Fruit fly (Drosophila melanogaster): ENCODE data around the gene Cp36.

The Cp36 gene

DNA sequence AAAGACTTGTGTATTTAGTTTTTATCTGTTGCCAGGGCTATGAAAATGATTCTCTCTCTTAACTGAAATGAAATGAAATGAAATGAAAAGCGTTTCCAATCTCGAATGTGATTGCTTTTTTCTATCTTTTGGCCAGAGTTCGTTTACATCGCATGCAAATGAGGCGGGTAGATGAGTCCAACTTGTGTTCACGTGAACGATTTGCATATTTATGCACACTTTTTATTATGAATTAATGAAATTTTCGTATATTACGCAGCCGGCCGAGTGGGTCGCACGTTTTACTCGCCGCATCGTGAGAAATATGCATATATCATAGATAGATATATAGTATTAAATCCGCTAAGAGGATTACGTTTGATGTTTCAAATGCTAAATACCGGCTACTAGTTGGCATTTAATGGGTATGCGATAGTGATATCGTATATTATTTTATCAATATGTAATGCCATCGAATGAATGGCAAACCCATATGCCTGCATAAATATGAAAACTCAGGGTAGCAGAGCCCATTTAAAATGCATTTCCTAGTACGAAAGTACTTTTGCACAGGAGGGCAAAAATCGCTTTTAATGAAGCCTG, 26.0 kb downstream of the Cp36 start:
- TF ChIP-seq dsf (GFP tag; optimal IDR thresholded peaks at IDR 0.05; ENCODE audit: borderline replicate concordance) (no peak), jim (GFP tag; optimal IDR thresholded peaks at IDR 0.05) (no peak), Vsx2 (GFP tag; optimal IDR thresholded peaks at IDR 0.05; ENCODE audit: partially characterized antibody) (no peak), CrebA (GFP tag; optimal IDR thresholded peaks at IDR 0.05; ENCODE audit: borderline replicate concordance) (no peak), brk (GFP tag; optimal IDR thresholded peaks at IDR 0.05) (no peak), GATAd (GFP tag; optimal IDR thresholded peaks at IDR 0.05) (no peak), dmrt93B (GFP tag; optimal IDR thresholded peaks at IDR 0.05) (no peak), br (GFP tag; optimal IDR thresholded peaks at IDR 0.05) (no peak), lola (GFP tag; optimal IDR thresholded peaks at IDR 0.05) (no peak), CG32264 (GFP tag; optimal IDR thresholded peaks at IDR 0.05) (no peak), fru (GFP tag; optimal IDR thresholded peaks at IDR 0.05) (no peak), Jra (GFP tag; optimal IDR thresholded peaks at IDR 0.05) (no peak), N (GFP tag; optimal IDR thresholded peaks at IDR 0.05) (no peak), pan (optimal IDR thresholded peaks at IDR 0.05) (no peak), woc (GFP tag; optimal IDR thresholded peaks at IDR 0.05) (no peak), Mio (GFP tag; optimal IDR thresholded peaks at IDR 0.05) (no peak), Rel (GFP tag; optimal IDR thresholded peaks at IDR 0.05) (no peak), Rel (tag; optimal IDR thresholded peaks at IDR 0.05) (no peak), dl (GFP tag; optimal IDR thresholded peaks at IDR 0.05; ENCODE audit: insufficient read depth in 1 of 2, partially characterized antibody in 2 of 2) (no peak), Dfd (GFP tag; optimal IDR thresholded peaks at IDR 0.05) (no peak), psq (GFP tag; optimal IDR thresholded peaks at IDR 0.05) (no peak)

dm6 chrX:8510731-8511130, 31.6 kb downstream of the Cp36 start:
- TF ChIP-seq usp (GFP tag; optimal IDR thresholded peaks at IDR 0.05) (no peak), Vsx2 (GFP tag; optimal IDR thresholded peaks at IDR 0.05; ENCODE audit: partially characterized antibody) (peak; percentile 68), fru (GFP tag; optimal IDR thresholded peaks at IDR 0.05) (no peak)

dm6 chrX:8512251-8512650, 33.1 kb downstream of the Cp36 start:
- TF ChIP-seq HLH106 (tag; optimal IDR thresholded peaks at IDR 0.05) (no peak), usp (GFP tag; optimal IDR thresholded peaks at IDR 0.05) (no peak), lola (GFP tag; optimal IDR thresholded peaks at IDR 0.05) (no peak), pan (optimal IDR thresholded peaks at IDR 0.05) (no peak), GATAd (GFP tag; optimal IDR thresholded peaks at IDR 0.05) (no peak), foxo (GFP tag; optimal IDR thresholded peaks at IDR 0.05) (no peak)

DNA sequence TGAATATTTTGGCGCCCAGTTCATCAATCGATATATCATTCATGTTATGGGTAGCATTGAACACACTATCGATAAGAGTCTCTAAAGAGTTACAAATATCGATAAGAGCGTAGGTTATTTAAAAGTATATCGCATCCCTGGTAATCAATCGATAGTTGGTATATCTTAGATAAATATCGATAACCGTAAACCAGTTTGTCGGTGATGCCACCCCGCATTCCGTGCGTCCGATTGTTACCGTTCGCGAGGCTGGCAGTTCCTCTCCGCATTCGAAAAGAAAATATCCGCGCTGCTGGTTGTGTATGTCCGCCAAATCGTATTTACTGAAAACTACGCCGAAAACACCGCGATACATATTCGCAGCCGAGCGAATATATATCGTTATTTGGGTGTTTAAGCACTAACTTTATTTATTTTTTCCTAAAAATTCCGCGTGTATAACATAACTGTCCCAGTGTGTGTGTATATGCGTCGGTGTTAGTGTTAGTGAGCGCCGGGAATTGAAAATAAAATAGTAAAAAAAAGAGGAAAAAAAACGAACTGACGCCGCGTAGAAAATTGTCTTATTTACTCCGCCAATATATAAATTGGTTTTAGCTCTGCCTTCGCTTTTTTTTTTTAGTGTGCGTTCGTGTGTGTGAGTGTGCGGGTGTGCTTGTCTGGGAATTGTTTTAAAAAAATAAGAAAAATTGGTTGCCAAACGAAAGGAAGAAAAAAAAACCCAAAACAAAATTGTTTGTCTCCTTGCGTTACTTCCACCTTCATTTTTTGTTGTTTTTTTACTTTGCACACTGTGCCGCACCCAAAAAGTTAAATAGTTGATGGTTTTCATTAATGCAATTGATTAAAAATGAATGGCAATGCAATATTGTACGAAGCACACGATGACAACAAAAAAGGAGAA, 38.3 kb downstream of the Cp36 start, which contains the start of gene Nrg:
Gene Nrg, plus strand, starts transcription at position 253 of the 904 bp plus-strand sequence.
- TF ChIP-seq sage (GFP tag; optimal IDR thresholded peaks at IDR 0.05) (no peak), Abd-B (GFP tag; optimal IDR thresholded peaks at IDR 0.05) (no peak), GATAd (GFP tag; optimal IDR thresholded peaks at IDR 0.05) (no peak), Myc (optimal IDR thresholded peaks at IDR 0.05) (no peak), tai (GFP tag; optimal IDR thresholded peaks at IDR 0.05) (no peak), Jra (GFP tag; optimal IDR thresholded peaks at IDR 0.05) (peak; percentile 32), Hnf4 (GFP tag; optimal IDR thresholded peaks at IDR 0.05) (peak; percentile 28), dsf (GFP tag; optimal IDR thresholded peaks at IDR 0.05; ENCODE audit: borderline replicate concordance) (no peak), dl (GFP tag; optimal IDR thresholded peaks at IDR 0.05; ENCODE audit: insufficient read depth in 1 of 2, partially characterized antibody in 2 of 2) (no peak), ey (GFP tag; optimal IDR thresholded peaks at IDR 0.05) (peak; percentile 13), jim (GFP tag; optimal IDR thresholded peaks at IDR 0.05) (no peak), br (GFP tag; optimal IDR thresholded peaks at IDR 0.05) (peak; percentile 31), psq (GFP tag; optimal IDR thresholded peaks at IDR 0.05) (peak; percentile 5), CG9705 (GFP tag; optimal IDR thresholded peaks at IDR 0.05) (no peak), pan (optimal IDR thresholded peaks at IDR 0.05) (no peak), usp (GFP tag; optimal IDR thresholded peaks at IDR 0.05) (no peak), N (GFP tag; optimal IDR thresholded peaks at IDR 0.05) (no peak), Hr83 (GFP tag; optimal IDR thresholded peaks at IDR 0.05; ENCODE audit: poor library complexity, severe bottlenecking) (no peak), CrebA (GFP tag; optimal IDR thresholded peaks at IDR 0.05; ENCODE audit: borderline replicate concordance) (peak; percentile 17), Rel (GFP tag; optimal IDR thresholded peaks at IDR 0.05) (no peak), Rel (tag; optimal IDR thresholded peaks at IDR 0.05) (peak; percentile 42), CG32264 (GFP tag; optimal IDR thresholded peaks at IDR 0.05) (no peak), woc (GFP tag; optimal IDR thresholded peaks at IDR 0.05) (no peak), brk (GFP tag; optimal IDR thresholded peaks at IDR 0.05) (peak; percentile 64), sv (GFP tag; optimal IDR thresholded peaks at IDR 0.05) (no peak), foxo (GFP tag; optimal IDR thresholded peaks at IDR 0.05) (peak in 1 of 2 experiments; percentile 21), HLH106 (tag; optimal IDR thresholded peaks at IDR 0.05) (no peak), rgr (GFP tag; optimal IDR thresholded peaks at IDR 0.05) (peak; percentile 24), OdsH (GFP tag; optimal IDR thresholded peaks at IDR 0.05) (no peak), h (GFP tag; optimal IDR thresholded peaks at IDR 0.05) (peak; percentile 8), Dfd (GFP tag; optimal IDR thresholded peaks at IDR 0.05) (peak; percentile 6), Mio (GFP tag; optimal IDR thresholded peaks at IDR 0.05) (no peak), dmrt93B (GFP tag; optimal IDR thresholded peaks at IDR 0.05) (no peak), Hr78 (GFP tag; optimal IDR thresholded peaks at IDR 0.05) (no peak), fru (GFP tag; optimal IDR thresholded peaks at IDR 0.05) (peak; percentile 41), Dif (GFP tag; optimal IDR thresholded peaks at IDR 0.05; ENCODE audit: partially characterized antibody) (no peak)
